Worm (Caenorhabditis elegans) whole organism, L1 larva: ENCODE results near the gene R04B3.1.

Experiments used
- ceh-8 ChIP-seq: fragments of 200-800 bp; sonication (Bioruptor generic); optimal IDR thresholded peaks from 2 replicates; lab custom pipeline; 2018; ENCODE audit warnings: mild to moderate bottlenecking, missing genetic modification characterization, moderate library complexity, missing compliant biosample characterization
- ces-1 ChIP-seq: fragments of 150-350 bp; optimal IDR thresholded peaks from 2 replicates; lab custom pipeline; 2014; ENCODE audit warnings: missing biosample characterization, missing genetic modification reagents, missing genetic modification characterization
- nhr-237 ChIP-seq: fragments of 150-350 bp; optimal IDR thresholded peaks from 2 replicates; lab custom pipeline; 2014; ENCODE audit warnings: missing biosample characterization, missing genetic modification characterization
- nhr-47 ChIP-seq: sonication (generic microtip); optimal IDR thresholded peaks from 2 replicates; lab custom pipeline; 2016; ENCODE audit warnings: mild to moderate bottlenecking, missing genetic modification characterization, moderate library complexity, missing compliant biosample characterization
- nhr-85 ChIP-seq: sonication (generic microtip); peaks from one replicate; lab custom pipeline; 2016; ENCODE audit warnings: missing genetic modification characterization, inconsistent platforms, missing compliant biosample characterization
- unc-62 ChIP-seq: fragments of 150-350 bp; optimal IDR thresholded peaks from 2 replicates; lab custom pipeline; 2014; ENCODE audit warnings: missing biosample characterization, missing genetic modification reagents, missing genetic modification characterization

ce11 chrX:2516949-2517696, 45.9 kb upstream of the R04B3.1 start:
- TF ChIP-seq unc-62 (GFP tag; lab: Kevin White, UChicago) (no peak), ces-1 (GFP tag; lab: Kevin White, UChicago) (no peak), ceh-8 (GFP tag; lab: Kevin White, UChicago) (peak; percentile 2), nhr-47 (tag; lab: Kevin White, UChicago) (no peak), nhr-237 (tag; lab: Kevin White, UChicago) (no peak), nhr-85 (tag; lab: Kevin White, UChicago) (no peak)
